Fruit fly (Drosophila melanogaster) whole organism, pupa: ENCODE data around the gene Lkb1.

Source experiments
- CG34367 ChIP-seq: fragments of 200-800 bp; sonication (Bioruptor generic); optimal IDR thresholded peaks from 2 replicates; lab custom pipeline; 2018; ENCODE audit warnings: missing biosample characterization, mild to moderate bottlenecking, missing genetic modification characterization
- D1 ChIP-seq: fragments of 200-800 bp; sonication (Bioruptor generic); optimal IDR thresholded peaks from 2 replicates; lab custom pipeline; 2018; ENCODE audit warnings: missing biosample characterization, mild to moderate bottlenecking, missing genetic modification characterization, moderate library complexity
- EcR ChIP-seq: fragments of 200-800 bp; sonication (Bioruptor generic); optimal IDR thresholded peaks from 3 replicates; lab custom pipeline; 2019; ENCODE audit warnings: missing biosample characterization, missing genetic modification characterization, mild to moderate bottlenecking, moderate library complexity, missing genetic modification reagents
- Snoo ChIP-seq: fragments of 200-800 bp; sonication (Bioruptor generic); optimal IDR thresholded peaks from 3 replicates; lab custom pipeline; 2017; ENCODE audit warnings: missing biosample characterization, mild to moderate bottlenecking, missing genetic modification characterization, inconsistent platforms
- gl ChIP-seq: fragments of 200-800 bp; sonication (Bioruptor generic); optimal IDR thresholded peaks from 2 replicates; lab custom pipeline; 2018; ENCODE audit warnings: missing biosample characterization, mild to moderate bottlenecking, missing genetic modification characterization

DNA sequence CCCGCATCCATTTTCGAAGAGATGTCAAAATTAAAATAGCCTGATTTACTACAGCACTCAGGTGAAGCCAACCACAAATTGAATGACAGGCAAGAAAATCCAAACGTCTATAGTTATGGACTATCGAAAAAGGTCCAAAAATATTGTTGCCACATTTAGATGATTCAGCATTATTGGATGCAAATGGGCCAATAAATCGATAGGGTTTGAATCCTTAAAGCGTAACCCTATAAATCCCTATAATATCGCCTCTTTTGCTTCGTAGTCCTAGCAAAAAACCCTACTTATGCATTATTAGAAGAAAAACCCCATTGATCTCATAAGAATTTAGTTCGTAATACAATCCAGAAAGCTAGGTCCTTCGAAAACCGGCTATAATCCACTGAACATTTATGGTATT, 20.1 kb upstream of the Lkb1 start, which contains the start of gene Rbp4:
- TF ChIP-seq Snoo (tag; lab: Kevin White, UChicago), result no peak
- TF ChIP-seq CG34367 (tag; lab: Kevin White, UChicago), result no peak
- no peak for TF ChIP-seq D1
- no peak for TF ChIP-seq EcR
- no peak for TF ChIP-seq gl (tag; lab: Kevin White, UChicago)
